Worm (Caenorhabditis elegans) whole organism, L4 larva: ENCODE measurements around the gene spch-1.

Experiments
- ceh-28 ChIP-seq: fragments of 150-350 bp; optimal IDR thresholded peaks from 2 replicates; lab custom pipeline; 2014; ENCODE audit warnings: missing biosample characterization, missing genetic modification reagents, missing genetic modification characterization
- hlh-30 ChIP-seq: sonication (generic microtip); optimal IDR thresholded peaks from 2 replicates; lab custom pipeline; 2017; ENCODE audit warnings: antibody characterized with exemption, mild to moderate bottlenecking, missing genetic modification characterization, missing compliant biosample characterization; ENCODE audit not compliant: insufficient read depth
- hmg-1.1 ChIP-seq: fragments of 200-800 bp; sonication (Bioruptor generic); IDR thresholded peaks from 2 replicates; pipeline ENCODE4 v1.3.6; 2022; ENCODE audit warnings: missing genetic modification reagents, missing genetic modification characterization, missing compliant biosample characterization
- lin-15B ChIP-seq: fragments of 150-350 bp; sonication (generic microtip); optimal IDR thresholded peaks from 3 replicates; lab custom pipeline; 2014; ENCODE audit warnings: missing biosample characterization, missing genetic modification characterization
- mdl-1 ChIP-seq, 2 experiments: fragments of 150-350 bp in 1 of 2; sonication (generic microtip) in 1 of 2; optimal IDR thresholded peaks; 2 replicates each; lab custom pipeline; 2014 to 2017; ENCODE audit warnings: missing biosample characterization in 2 of 2, missing genetic modification characterization in 2 of 2
- mep-1 ChIP-seq: fragments of 150-350 bp; sonication (generic microtip); optimal IDR thresholded peaks from 3 replicates; lab custom pipeline; 2014; ENCODE audit warnings: missing biosample characterization, missing genetic modification characterization
- mxl-3 ChIP-seq: fragments of 200-800 bp; sonication (Bioruptor generic); optimal IDR thresholded peaks from 2 replicates; lab custom pipeline; 2018; ENCODE audit warnings: mild to moderate bottlenecking, missing genetic modification characterization, missing compliant biosample characterization
- nhr-42 ChIP-seq: fragments of 200-800 bp; sonication (Bioruptor generic); IDR thresholded peaks from 2 replicates; pipeline ENCODE4 v1.3.6; 2022; ENCODE audit warnings: missing genetic modification characterization, missing compliant biosample characterization
- nhr-76 ChIP-seq: fragments of 150-350 bp; optimal IDR thresholded peaks from 2 replicates; lab custom pipeline; 2014; ENCODE audit warnings: missing biosample characterization, missing genetic modification characterization
- unc-62 ChIP-seq, 3 experiments: fragments of 150-350 bp in 1 of 3; sonication (generic microtip); optimal IDR thresholded peaks in 2 of 3; peaks in 1 of 3; 1 replicate in 1 of 3; 2 replicates in 2 of 3; lab custom pipeline; 2014 to 2017; ENCODE audit warnings: missing biosample characterization in 3 of 3, missing genetic modification characterization in 3 of 3, missing genetic modification reagents in 3 of 3, missing genotype in 1 of 3

Gene spch-1

DNA sequence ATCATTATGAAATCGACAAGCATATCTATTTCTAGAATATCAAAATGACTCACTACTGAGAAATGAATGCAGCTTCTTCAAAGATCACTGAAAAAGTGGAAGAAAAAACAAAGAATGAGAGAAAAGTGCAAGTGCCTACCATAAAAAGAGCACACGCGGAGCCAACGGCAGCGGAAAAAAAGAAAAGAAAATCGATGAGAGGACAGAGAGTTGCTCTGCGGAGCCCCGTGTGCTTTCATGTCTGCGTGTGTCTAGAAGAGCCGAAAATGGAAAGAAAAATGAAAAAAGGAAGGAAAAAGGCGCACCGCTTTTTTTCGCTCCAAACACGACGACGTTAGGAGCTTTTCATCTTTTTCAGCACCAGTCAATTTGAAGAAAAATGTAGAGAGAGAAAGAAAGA is 48.6 kb downstream of the spch-1 start, which contains the start of gene ipla-7 (continued):
- peak in 1 of 2 experiments; percentile 32 for TF ChIP-seq mdl-1 (tag; optimal IDR thresholded peaks at IDR 0.05; lab: Kevin White, UChicago)
- no peak for TF ChIP-seq lin-15B (tag; lab: Kevin White, UChicago)
- TF ChIP-seq nhr-42: no peak
- TF ChIP-seq hmg-1.1 (GFP tag; lab: Robert Waterston, UW): 0 out of 2 replicates have a peak, but pooled peaks have one; percentile 43
- no peak for TF ChIP-seq mxl-3 (GFP tag; lab: Kevin White, UChicago)
- no peak for TF ChIP-seq ceh-28 (tag; lab: Kevin White, UChicago)
- TF ChIP-seq unc-62 (GFP tag; optimal IDR thresholded peaks at IDR 0.05 in 1 of 2; lab: Kevin White, UChicago): no peak
- TF ChIP-seq unc-62 (tag; optimal IDR thresholded peaks at IDR 0.05; lab: Kevin White, UChicago): no peak
- peak; percentile 67 for TF ChIP-seq hlh-30 (tag; lab: Kevin White, UChicago)
- no peak for TF ChIP-seq nhr-76
- TF ChIP-seq mep-1: peak; percentile 24
